Worm (Caenorhabditis elegans) whole organism, L4 larva: Measurements from ENCODE around the gene srh-277.

Experiments used
- F10B5.3 ChIP-seq: sonication (generic microtip); optimal IDR thresholded peaks from 2 replicates; lab custom pipeline; 2016; ENCODE audit warnings: mild to moderate bottlenecking, missing genetic modification characterization, missing compliant biosample characterization
- F49E8.2 ChIP-seq: sonication (generic microtip); optimal IDR thresholded peaks from 2 replicates; lab custom pipeline; 2016; ENCODE audit warnings: missing compliant biosample characterization, mild to moderate bottlenecking, missing genetic modification characterization, borderline replicate concordance
- R02D3.7 ChIP-seq: fragments of 150-350 bp; sonication (generic microtip); optimal IDR thresholded peaks from 3 replicates; lab custom pipeline; 2014; ENCODE audit warnings: missing biosample characterization, missing genetic modification characterization
- Y105C5A.15 ChIP-seq: fragments of 200-800 bp; sonication (Bioruptor generic); IDR thresholded peaks from 2 replicates; pipeline ENCODE4 v1.3.6; 2022; ENCODE audit warnings: missing genetic modification characterization, missing compliant biosample characterization
- Y48G9A.11 ChIP-seq: fragments of 200-800 bp; sonication (Bioruptor generic); IDR thresholded peaks from 2 replicates; pipeline ENCODE4 v1.3.6; 2022; ENCODE audit warnings: missing genetic modification reagents, missing genetic modification characterization, missing compliant biosample characterization
- Y5F2A.4 ChIP-seq: fragments of 200-800 bp; sonication (Bioruptor generic); optimal IDR thresholded peaks from 2 replicates; lab custom pipeline; 2018; ENCODE audit warnings: mild to moderate bottlenecking, missing genetic modification characterization, missing compliant biosample characterization
- Y75B8A.6 ChIP-seq: fragments of 200-800 bp; sonication (Bioruptor generic); IDR thresholded peaks from 2 replicates; pipeline ENCODE4 v1.3.6; 2022; ENCODE audit warnings: missing genetic modification reagents, missing genetic modification characterization, missing compliant biosample characterization
- ceh-32 ChIP-seq: sonication (generic microtip); optimal IDR thresholded peaks from 2 replicates; lab custom pipeline; 2016; ENCODE audit warnings: mild to moderate bottlenecking, missing genetic modification characterization, missing compliant biosample characterization; ENCODE audit not compliant: poor library complexity
- ceh-44 ChIP-seq: fragments of 200-800 bp; sonication (Bioruptor generic); IDR thresholded peaks from 2 replicates; pipeline ENCODE4 v1.3.6; 2022; ENCODE audit warnings: missing genetic modification reagents, missing genetic modification characterization, missing compliant biosample characterization
- ceh-82 ChIP-seq: sonication (generic microtip); optimal IDR thresholded peaks from 2 replicates; lab custom pipeline; 2017; ENCODE audit warnings: missing biosample characterization, missing genetic modification characterization
- dmd-6 ChIP-seq: fragments of 200-800 bp; sonication (Bioruptor generic); IDR thresholded peaks from 2 replicates; pipeline ENCODE4 v1.3.6; 2022; ENCODE audit warnings: missing genetic modification reagents, missing genetic modification characterization, missing compliant biosample characterization
- dpl-1 ChIP-seq: fragments of 150-350 bp; optimal IDR thresholded peaks from 2 replicates; lab custom pipeline; 2014; ENCODE audit warnings: missing biosample characterization, missing genetic modification reagents, missing genetic modification characterization
- egl-27 ChIP-seq: sonication (generic microtip); optimal IDR thresholded peaks from 3 replicates; lab custom pipeline; 2017; ENCODE audit warnings: missing biosample characterization, missing genetic modification reagents, missing genetic modification characterization
- egl-43 ChIP-seq: fragments of 200-800 bp; sonication (Bioruptor generic); IDR thresholded peaks from 2 replicates; pipeline ENCODE4 v1.3.6; 2022; ENCODE audit warnings: missing genetic modification reagents, missing genetic modification characterization, missing compliant biosample characterization
- hmg-1.1 ChIP-seq: fragments of 200-800 bp; sonication (Bioruptor generic); IDR thresholded peaks from 2 replicates; pipeline ENCODE4 v1.3.6; 2022; ENCODE audit warnings: missing genetic modification reagents, missing genetic modification characterization, missing compliant biosample characterization
- lin-29 ChIP-seq: fragments of 200-800 bp; sonication (Bioruptor generic); IDR thresholded peaks from 2 replicates; pipeline ENCODE4 v1.3.6; 2022; ENCODE audit warnings: missing genetic modification reagents, missing genetic modification characterization, missing compliant biosample characterization
- lsy-2 ChIP-seq, 2 experiments: fragments of 150-350 bp in 1 of 2; sonication (generic microtip) in 1 of 2; optimal IDR thresholded peaks; 2 replicates each; lab custom pipeline; 2014 to 2017; ENCODE audit warnings: missing biosample characterization in 2 of 2, missing genetic modification characterization in 2 of 2
- mxl-3 ChIP-seq: fragments of 200-800 bp; sonication (Bioruptor generic); optimal IDR thresholded peaks from 2 replicates; lab custom pipeline; 2018; ENCODE audit warnings: mild to moderate bottlenecking, missing genetic modification characterization, missing compliant biosample characterization
- nhr-10 ChIP-seq: fragments of 150-350 bp; optimal IDR thresholded peaks from 2 replicates; lab custom pipeline; 2014; ENCODE audit warnings: missing biosample characterization, missing genetic modification characterization
- nhr-111 ChIP-seq: fragments of 200-800 bp; sonication (Bioruptor generic); optimal IDR thresholded peaks from 2 replicates; lab custom pipeline; 2018; ENCODE audit warnings: mild to moderate bottlenecking, missing genetic modification characterization, missing compliant biosample characterization
- nhr-42 ChIP-seq: fragments of 200-800 bp; sonication (Bioruptor generic); IDR thresholded peaks from 2 replicates; pipeline ENCODE4 v1.3.6; 2022; ENCODE audit warnings: missing genetic modification characterization, missing compliant biosample characterization
- nhr-76 ChIP-seq: fragments of 150-350 bp; optimal IDR thresholded peaks from 2 replicates; lab custom pipeline; 2014; ENCODE audit warnings: missing biosample characterization, missing genetic modification characterization
- saeg-2 ChIP-seq: fragments of 200-800 bp; sonication (Bioruptor generic); IDR thresholded peaks from 2 replicates; pipeline ENCODE4 v1.3.6; 2022; ENCODE audit warnings: missing genetic modification reagents, missing genetic modification characterization, missing compliant biosample characterization
- set-16 ChIP-seq: fragments of 200-800 bp; sonication (Bioruptor generic); IDR thresholded peaks from 2 replicates; pipeline ENCODE4 v1.3.6; 2022; ENCODE audit warnings: missing genetic modification reagents, missing genetic modification characterization, missing compliant biosample characterization
- skn-1 ChIP-seq: fragments of 150-350 bp; optimal IDR thresholded peaks from 2 replicates; lab custom pipeline; 2014; ENCODE audit warnings: missing biosample characterization, missing genetic modification characterization
- snpc-4 ChIP-seq: fragments of 150-350 bp; optimal IDR thresholded peaks from 2 replicates; lab custom pipeline; 2014; ENCODE audit warnings: missing biosample characterization, missing genetic modification characterization
- spr-3 ChIP-seq: fragments of 200-800 bp; sonication (Bioruptor generic); optimal IDR thresholded peaks from 2 replicates; lab custom pipeline; 2018; ENCODE audit warnings: mild to moderate bottlenecking, missing genetic modification characterization, missing compliant biosample characterization
- tra-1 ChIP-seq: fragments of 200-800 bp; sonication (Bioruptor generic); IDR thresholded peaks from 2 replicates; pipeline ENCODE4 v1.3.6; 2022; ENCODE audit warnings: missing genetic modification reagents, missing genetic modification characterization, missing compliant biosample characterization
- unc-62 ChIP-seq, 3 experiments: fragments of 150-350 bp in 1 of 3; sonication (generic microtip); optimal IDR thresholded peaks in 2 of 3; peaks in 1 of 3; 1 replicate in 1 of 3; 2 replicates in 2 of 3; lab custom pipeline; 2014 to 2017; ENCODE audit warnings: missing biosample characterization in 3 of 3, missing genetic modification characterization in 3 of 3, missing genetic modification reagents in 3 of 3, missing genotype in 1 of 3
- zip-11 ChIP-seq: fragments of 200-800 bp; sonication (Bioruptor generic); IDR thresholded peaks from 2 replicates; pipeline ENCODE4 v1.3.6; 2022; ENCODE audit warnings: missing genetic modification characterization, missing compliant biosample characterization

Gene srh-277

DNA sequence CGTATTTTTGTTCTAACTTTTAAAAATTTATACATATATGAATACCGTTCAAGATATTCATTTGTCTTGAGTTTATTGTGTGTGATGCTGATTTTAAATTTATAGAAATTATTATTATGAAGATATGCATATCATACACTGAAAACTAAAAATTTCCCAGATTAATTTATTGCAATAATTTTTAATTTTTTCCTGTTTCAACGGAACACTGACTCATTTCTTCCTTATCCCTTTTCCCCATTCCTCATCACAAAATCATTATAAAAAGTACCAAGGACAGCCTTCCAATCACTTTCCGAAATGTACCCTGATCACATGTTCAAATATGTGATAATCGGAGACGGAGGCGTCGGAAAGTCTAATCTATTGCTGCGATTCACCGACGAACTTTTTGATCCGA is 11.6 kb downstream of the srh-277 start, which contains the start of gene rabr-4:
rabr-4 (plus strand) TSS at position 301 of the 400 bp plus-strand sequence.
- TF ChIP-seq nhr-111 (GFP tag; lab: Kevin White, UChicago) (no peak), hmg-1.1 (GFP tag; lab: Robert Waterston, UW) (no peak), dpl-1 (GFP tag; lab: Kevin White, UChicago) (no peak), dmd-6 (GFP tag; lab: Robert Waterston, UW) (no peak), mxl-3 (GFP tag; lab: Kevin White, UChicago) (no peak)
- TF ChIP-seq, all 104 proteins: peak for 0

ce11 chrV:16195379-16195778 is 12.4 kb downstream of the srh-277 start, which contains the start of gene rabr-3:
TSS of gene rabr-3 (plus strand) at chrV:16195679.
- no peak for TF ChIP-seq zip-11 (GFP tag; lab: Robert Waterston, UW)
- TF ChIP-seq dmd-6 (GFP tag; lab: Robert Waterston, UW) = no peak
- no peak for TF ChIP-seq ceh-44 (GFP tag; lab: Robert Waterston, UW)
- TF ChIP-seq F10B5.3 (tag; lab: Kevin White, UChicago) = no peak
- no peak for TF ChIP-seq Y5F2A.4 (GFP tag; lab: Kevin White, UChicago)
- TF ChIP-seq hmg-1.1 (GFP tag; lab: Robert Waterston, UW) = no peak
- TF ChIP-seq R02D3.7 (tag; lab: Kevin White, UChicago) = no peak
- TF ChIP-seq saeg-2 (GFP tag; lab: Robert Waterston, UW) = no peak
- no peak for TF ChIP-seq egl-43 (GFP tag; lab: Robert Waterston, UW)
- TF ChIP-seq, all 104 proteins: peak for 0

DNA sequence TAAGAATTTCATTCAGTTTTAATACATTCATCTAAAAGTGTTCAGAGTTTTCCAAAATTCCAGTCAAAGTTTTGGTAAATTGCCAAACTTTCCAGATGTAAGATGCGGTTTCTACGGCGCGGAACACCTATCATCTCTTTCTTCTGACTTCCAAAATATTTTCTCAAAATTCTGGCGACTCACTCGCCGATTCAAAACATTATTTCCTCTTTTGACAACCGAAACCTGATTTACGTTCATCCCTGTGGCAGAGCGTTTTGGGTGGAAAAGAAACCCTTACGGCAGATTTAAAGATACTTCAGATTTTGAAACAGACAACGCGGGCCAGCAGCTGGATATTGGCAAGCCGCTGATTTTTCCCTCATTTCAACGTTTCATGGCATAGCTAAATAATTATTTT is 15.0 kb downstream of the srh-277 start, which contains the start of gene F11A5.5:
F11A5.5 (plus strand) TSS at position 301 of the 400 bp plus-strand sequence.
- no peak for TF ChIP-seq lin-29 (GFP tag; lab: Robert Waterston, UW)
- TF ChIP-seq Y105C5A.15 (GFP tag; lab: Robert Waterston, UW) = no peak
- TF ChIP-seq Y48G9A.11 (GFP tag; lab: Robert Waterston, UW) = no peak
- TF ChIP-seq lsy-2 (tag; optimal IDR thresholded peaks at IDR 0.05; lab: Kevin White, UChicago) = no peak
- TF ChIP-seq F49E8.2 = no peak
- TF ChIP-seq Y75B8A.6 (GFP tag; lab: Robert Waterston, UW) = no peak
- no peak for TF ChIP-seq egl-27 (tag; lab: Kevin White, UChicago)
- TF ChIP-seq nhr-42 = no peak
- no peak for TF ChIP-seq spr-3
- TF ChIP-seq skn-1 (tag; lab: Kevin White, UChicago) = no peak
- TF ChIP-seq zip-11 (GFP tag; lab: Robert Waterston, UW) = no peak
- TF ChIP-seq nhr-76 (tag; lab: Kevin White, UChicago) = no peak
- no peak for TF ChIP-seq nhr-10 (tag; lab: Kevin White, UChicago)
- no peak for TF ChIP-seq set-16 (GFP tag; lab: Robert Waterston, UW)
- no peak for TF ChIP-seq ceh-82 (tag; lab: Kevin White, UChicago)
- TF ChIP-seq snpc-4 (tag; lab: Kevin White, UChicago) = no peak
- TF ChIP-seq, all 104 proteins: peak for 0

ce11 chrV:16201730-16202129 is 18.7 kb downstream of the srh-277 start, which contains the start of gene F11A5.17:
TSS of gene F11A5.17 (plus strand) at chrV:16202030.
- TF ChIP-seq ceh-44 (GFP tag; lab: Robert Waterston, UW) (no peak), unc-62 (GFP tag; optimal IDR thresholded peaks at IDR 0.05 in 1 of 2; lab: Kevin White, UChicago) (peak in 1 of 2 experiments; percentile 15), unc-62 (tag; optimal IDR thresholded peaks at IDR 0.05; lab: Kevin White, UChicago) (no peak)
- TF ChIP-seq, all 104 proteins: peak for 1

DNA sequence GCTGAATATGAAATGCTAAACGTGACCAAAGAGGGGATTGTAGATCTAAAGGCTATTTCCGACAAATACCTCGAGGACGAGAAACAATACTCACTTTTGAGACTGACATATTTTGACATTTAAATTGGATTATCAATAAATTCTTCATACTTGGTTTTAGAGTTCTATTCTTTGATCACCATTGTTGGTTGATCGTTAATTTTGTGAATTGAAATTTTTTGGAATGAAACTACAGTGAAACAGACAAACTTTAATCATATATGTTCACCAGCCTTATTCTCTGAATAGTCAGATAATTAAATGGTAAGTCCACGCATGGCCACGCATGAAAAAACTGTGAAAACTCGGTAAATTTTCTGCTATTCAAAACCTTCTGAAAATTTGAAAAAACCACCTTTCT is 19.6 kb downstream of the srh-277 start, which contains the start of gene F11A5.18:
F11A5.18 (plus strand) TSS at position 301 of the 400 bp plus-strand sequence.
- TF ChIP-seq ceh-32 (tag; lab: Kevin White, UChicago) (no peak), tra-1 (GFP tag; lab: Robert Waterston, UW) (no peak), nhr-111 (GFP tag; lab: Kevin White, UChicago) (no peak)
